Fruit fly (Drosophila melanogaster) S2 (cell line): ENCODE measurements around the gene MBD-R2.

Experiments used
- CG8478 ChIP-seq: fragments of >200 bp; optimal IDR thresholded peaks from 2 replicates; lab custom pipeline; 2018
- CTCF ChIP-seq, 2 experiments: fragments of >200 bp; optimal IDR thresholded peaks; 2 replicates each; lab custom pipeline; 2018

Gene MBD-R2

dm6 chr3R:12379249-12379648 lies 23.2 kb upstream of the MBD-R2 start:
- TF ChIP-seq CTCF (optimal IDR thresholded peaks at IDR 0.05; lab: Kevin White, UChicago): no peak
- TF ChIP-seq CG8478 (lab: Kevin White, UChicago): no peak

dm6 chr3R:12378200-12378599 lies 22.1 kb upstream of the MBD-R2 start, which contains the start of gene GstD7:
TSS of gene GstD7 (plus strand) at chr3R:12378500.
- TF ChIP-seq CG8478 (lab: Kevin White, UChicago) (no peak), CTCF (optimal IDR thresholded peaks at IDR 0.05; lab: Kevin White, UChicago) (no peak)

- TF ChIP-seq CG8478 (lab: Kevin White, UChicago) (no peak), CTCF (optimal IDR thresholded peaks at IDR 0.05; lab: Kevin White, UChicago) (no peak)
Observed at dm6 chr3R:12376828-12377227, 20.8 kb upstream of the MBD-R2 start, which contains the start of gene GstD6. TSS of gene GstD6 (plus strand) at chr3R:12377128.

dm6 chr3R:12375258-12375783 lies 19.3 kb upstream of the MBD-R2 start, which contains the start of gene GstD5:
TSS of gene GstD5 (plus strand) at chr3R:12375733.
- TF ChIP-seq CTCF (optimal IDR thresholded peaks at IDR 0.05; lab: Kevin White, UChicago) (no peak), CG8478 (lab: Kevin White, UChicago) (no peak)

dm6 chr3R:12373800-12374199 lies 17.7 kb upstream of the MBD-R2 start, which contains the start of gene GstD4:
TSS of gene GstD4 (plus strand) at chr3R:12374100.
- TF ChIP-seq CTCF (optimal IDR thresholded peaks at IDR 0.05; lab: Kevin White, UChicago) (no peak), CG8478 (lab: Kevin White, UChicago) (no peak)

dm6 chr3R:12372800-12373199 lies 16.7 kb upstream of the MBD-R2 start, which contains the start of gene GstD3:
TSS of gene GstD3 (plus strand) at chr3R:12373068.
- TF ChIP-seq CG8478 (lab: Kevin White, UChicago): no peak
- TF ChIP-seq CTCF (optimal IDR thresholded peaks at IDR 0.05; lab: Kevin White, UChicago): no peak

- TF ChIP-seq CTCF (optimal IDR thresholded peaks at IDR 0.05; lab: Kevin White, UChicago) (no peak), CG8478 (lab: Kevin White, UChicago) (no peak)
Observed at dm6 chr3R:12371671-12372070, 15.6 kb upstream of the MBD-R2 start, which contains the start of gene GstD2. TSS of gene GstD2 (plus strand) at chr3R:12371971.

- no peak for TF ChIP-seq CG8478 (lab: Kevin White, UChicago)
- TF ChIP-seq CTCF (optimal IDR thresholded peaks at IDR 0.05; lab: Kevin White, UChicago): no peak
Observed at dm6 chr3R:12370643-12370995, 14.6 kb upstream of the MBD-R2 start.

dm6 chr3R:12369793-12370642 lies 14.0 kb upstream of the MBD-R2 start:
- no peak for TF ChIP-seq CG8478 (lab: Kevin White, UChicago)
- no peak for TF ChIP-seq CTCF (optimal IDR thresholded peaks at IDR 0.05; lab: Kevin White, UChicago)

dm6 chr3R:12369135-12369792 lies 13.2 kb upstream of the MBD-R2 start, which contains the start of gene GstD1:
TSS of gene GstD1 (minus strand) at chr3R:12369268.
- TF ChIP-seq CTCF (optimal IDR thresholded peaks at IDR 0.05; lab: Kevin White, UChicago): no peak
- no peak for TF ChIP-seq CG8478 (lab: Kevin White, UChicago)

dm6 chr3R:12367464-12367863 lies 11.4 kb upstream of the MBD-R2 start, which contains the start of gene GstD9:
TSS of gene GstD9 (minus strand) at chr3R:12367564.
- TF ChIP-seq CTCF (optimal IDR thresholded peaks at IDR 0.05; lab: Kevin White, UChicago): no peak
- TF ChIP-seq CG8478 (lab: Kevin White, UChicago): no peak

dm6 chr3R:12365887-12366286 lies 9.8 kb upstream of the MBD-R2 start:
- TF ChIP-seq CTCF (optimal IDR thresholded peaks at IDR 0.05; lab: Kevin White, UChicago) (no peak), CG8478 (lab: Kevin White, UChicago) (no peak)

- TF ChIP-seq CG8478 (lab: Kevin White, UChicago) (no peak), CTCF (optimal IDR thresholded peaks at IDR 0.05; lab: Kevin White, UChicago) (no peak)
Observed at dm6 chr3R:12365264-12365840, 9.3 kb upstream of the MBD-R2 start, which contains the start of gene GstD10. TSS of gene GstD10 (minus strand) at chr3R:12365735.

dm6 chr3R:12364580-12364979 lies 8.5 kb upstream of the MBD-R2 start, which contains the start of gene Tim17a1:
TSS of gene Tim17a1 (minus strand) at chr3R:12364680.
- no peak for TF ChIP-seq CG8478 (lab: Kevin White, UChicago)
- no peak for TF ChIP-seq CTCF (optimal IDR thresholded peaks at IDR 0.05; lab: Kevin White, UChicago)
